Worm (Caenorhabditis elegans): ENCODE results near the gene plr-1.

DNA sequence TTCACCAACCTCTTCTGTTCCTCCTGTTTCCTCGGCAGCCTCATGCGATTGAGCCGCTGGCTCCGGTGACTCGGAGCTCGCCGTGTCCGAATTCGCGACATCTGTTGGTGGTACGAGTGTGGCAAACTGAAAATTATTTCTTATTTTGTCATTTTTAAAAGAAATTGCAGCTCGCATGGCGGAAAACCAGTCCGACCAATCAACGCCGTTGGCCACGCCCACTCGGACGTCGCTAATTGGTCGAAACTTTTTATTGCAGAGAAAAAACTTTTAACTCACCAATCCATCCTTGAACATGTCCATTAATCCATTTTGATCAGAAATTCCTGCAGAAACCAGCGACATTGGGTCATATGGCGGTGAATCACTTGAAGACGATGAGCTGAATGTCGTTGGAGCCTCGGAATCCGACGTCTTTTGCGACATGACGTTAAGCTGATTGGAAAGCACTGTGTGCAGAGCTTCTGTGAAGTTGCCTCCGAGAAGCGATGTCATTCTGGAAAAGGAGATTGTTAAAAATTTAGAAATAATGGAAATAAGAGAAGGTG lies 13.7 kb downstream of the plr-1 start, which contains the start of gene bed-2:
- TF ChIP-seq alr-1 (tag; optimal IDR thresholded peaks at IDR 0.05) (no peak), mdl-1 (tag; optimal IDR thresholded peaks at IDR 0.05) (no peak), aly-2 (tag; optimal IDR thresholded peaks at IDR 0.05) (no peak)

Data from whole organism, L2 larva.